Worm (Caenorhabditis elegans): ENCODE results near the gene knl-1.

DNA sequence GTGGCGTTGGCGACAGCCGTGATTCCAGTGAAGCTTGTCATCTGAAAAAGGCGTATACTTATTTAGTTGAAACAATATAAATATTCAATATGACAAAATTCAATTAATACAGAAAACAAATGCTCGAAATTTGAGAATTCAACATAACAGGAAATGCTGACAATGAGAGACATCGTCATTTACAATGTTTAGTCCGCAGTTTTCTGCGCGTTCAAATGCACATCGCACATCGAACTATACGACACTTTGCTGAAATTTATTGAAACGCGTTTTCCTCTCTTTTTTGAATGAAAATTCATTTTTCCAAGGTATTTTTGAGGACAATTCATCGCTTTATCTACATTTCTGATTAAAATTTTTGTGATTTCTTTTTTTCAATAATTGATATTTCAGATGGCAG is 6.4 kb upstream of the knl-1 start, which contains the start of the genes pbs-6 and cids-1:
- TF ChIP-seq T22C8.4 (GFP tag; IDR thresholded peaks at IDR 0.05) (no peak), ztf-23 (GFP tag; IDR thresholded peaks at IDR 0.05) (no peak), ref-1 (GFP tag; conservative IDR thresholded peaks at IDR 0.05) (no peak), cog-1 (tag; optimal IDR thresholded peaks at IDR 0.05) (no peak), flt-1 (GFP tag; IDR thresholded peaks at IDR 0.05) (no peak), klf-2 (GFP tag; conservative IDR thresholded peaks at IDR 0.05) (no peak), ztf-29 (GFP tag; IDR thresholded peaks at IDR 0.05) (no peak), med-1 (GFP tag; optimal IDR thresholded peaks at IDR 0.05; ENCODE audit: insufficient read depth) (no peak)

Data from whole organism, midembryonic.